Worm (Caenorhabditis elegans) whole organism, midembryonic: ENCODE data around the gene ccnk-1.

Source experiments
- T22C8.4 ChIP-seq: fragments of 200-800 bp; sonication (Bioruptor generic); IDR thresholded peaks from 2 replicates; pipeline ENCODE4 v1.3.6; 2022; ENCODE audit warnings: missing genetic modification characterization, missing compliant biosample characterization
- flt-1 ChIP-seq: fragments of 200-800 bp; sonication (Bioruptor generic); IDR thresholded peaks from 2 replicates; pipeline ENCODE4 v1.3.6; 2022; ENCODE audit warnings: missing genetic modification characterization, missing compliant biosample characterization

ce11 chrV:14576745-14577373, 35.5 kb upstream of the ccnk-1 start:
- no peak for TF ChIP-seq T22C8.4
- TF ChIP-seq flt-1 (GFP tag; lab: Robert Waterston, UW): no peak
